Worm (Caenorhabditis elegans) whole organism, L4/young adult: ENCODE results near the gene T04F3.1.

Source experiments
- W03F9.2 ChIP-seq: fragments of 150-350 bp; optimal IDR thresholded peaks from 2 replicates; lab custom pipeline; 2014; ENCODE audit warnings: missing biosample characterization, missing genetic modification characterization
- dao-5 ChIP-seq: sonication (generic microtip); optimal IDR thresholded peaks from 2 replicates; lab custom pipeline; 2016; ENCODE audit warnings: missing genotype, missing genetic modification characterization, moderate library complexity, missing compliant biosample characterization
- him-1 ChIP-seq: sonication (generic microtip); optimal IDR thresholded peaks from 2 replicates; lab custom pipeline; 2016; ENCODE audit warnings: missing genotype, missing genetic modification reagents, missing genetic modification characterization, missing compliant biosample characterization

The T04F3.1 gene

DNA sequence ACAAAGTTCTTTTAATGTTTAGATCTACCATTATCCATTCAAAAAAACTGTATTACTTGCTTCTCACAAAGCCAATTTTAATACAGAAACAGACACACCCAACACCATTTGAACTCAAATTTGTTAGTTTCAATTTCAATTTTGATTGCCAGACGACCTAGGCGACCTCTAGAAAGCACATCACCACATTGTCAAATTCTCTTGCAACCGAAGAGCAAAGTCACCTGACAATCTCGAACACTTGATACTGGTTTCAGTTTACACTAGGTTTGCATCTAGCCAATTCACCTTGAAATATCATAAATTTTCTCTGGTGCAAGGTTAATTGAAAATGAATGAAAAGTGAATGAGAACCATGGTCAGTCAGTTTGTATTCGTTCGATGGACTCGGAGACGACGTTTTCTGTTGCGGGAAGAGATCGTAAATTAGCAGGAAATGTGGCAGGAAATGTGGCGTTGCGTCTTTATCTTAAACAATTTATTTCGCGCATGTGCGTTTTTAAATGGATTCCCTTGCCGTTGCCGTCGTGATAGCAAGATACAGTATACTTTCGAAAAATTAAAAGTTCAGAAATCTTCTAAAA lies 57.5 kb downstream of the T04F3.1 start:
- TF ChIP-seq dao-5 (tag; lab: Kevin White, UChicago) = no peak
- no peak for TF ChIP-seq him-1

DNA sequence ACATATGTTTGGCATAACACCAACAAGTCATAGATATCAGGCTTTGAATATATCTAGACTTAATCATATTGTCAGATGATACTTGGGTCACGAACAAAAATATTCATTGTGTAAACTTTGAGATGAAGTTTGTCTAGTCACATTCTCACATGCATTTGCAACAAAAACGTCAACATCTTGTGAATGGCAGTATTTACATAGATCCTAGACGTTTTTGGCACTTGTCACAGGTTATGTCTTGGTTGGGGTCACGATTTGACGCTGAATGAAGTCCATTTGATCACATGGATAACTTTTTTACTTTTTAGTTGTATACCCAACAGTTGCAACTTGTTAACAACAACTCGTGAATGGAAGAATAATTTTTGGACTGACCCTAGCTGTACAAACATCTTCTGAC lies 58.5 kb downstream of the T04F3.1 start:
- TF ChIP-seq W03F9.2 (tag; lab: Kevin White, UChicago) = no peak
- TF ChIP-seq him-1 = no peak
- no peak for TF ChIP-seq dao-5 (tag; lab: Kevin White, UChicago)

DNA sequence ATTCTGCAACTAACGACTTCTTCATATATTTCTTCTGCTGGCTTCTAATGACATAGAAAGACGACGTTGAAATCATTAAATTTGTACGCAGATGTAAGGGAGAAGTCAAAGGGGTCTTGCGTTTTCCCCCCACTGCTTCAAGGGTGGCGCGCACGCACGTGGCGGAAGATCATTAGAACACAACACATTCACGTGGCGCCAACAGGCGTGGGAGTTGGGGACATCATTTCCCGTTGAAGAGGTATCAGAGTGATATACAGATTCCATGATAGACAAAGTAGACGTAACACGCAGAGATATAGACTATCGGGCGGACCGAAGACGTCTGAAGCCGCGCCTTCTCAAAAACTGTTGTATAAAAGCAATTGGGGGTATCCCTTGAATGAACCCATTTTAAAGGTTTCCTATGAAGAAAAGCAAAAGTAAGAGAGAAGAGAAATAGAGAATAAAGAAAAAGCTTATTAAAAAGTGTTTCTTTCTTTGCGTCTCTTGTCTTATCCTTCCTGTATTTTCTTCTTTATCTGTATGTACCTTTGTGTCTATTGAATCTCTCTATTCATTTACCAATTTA lies 59.5 kb downstream of the T04F3.1 start:
- TF ChIP-seq him-1 (no peak), dao-5 (tag; lab: Kevin White, UChicago) (no peak), W03F9.2 (tag; lab: Kevin White, UChicago) (no peak)

DNA sequence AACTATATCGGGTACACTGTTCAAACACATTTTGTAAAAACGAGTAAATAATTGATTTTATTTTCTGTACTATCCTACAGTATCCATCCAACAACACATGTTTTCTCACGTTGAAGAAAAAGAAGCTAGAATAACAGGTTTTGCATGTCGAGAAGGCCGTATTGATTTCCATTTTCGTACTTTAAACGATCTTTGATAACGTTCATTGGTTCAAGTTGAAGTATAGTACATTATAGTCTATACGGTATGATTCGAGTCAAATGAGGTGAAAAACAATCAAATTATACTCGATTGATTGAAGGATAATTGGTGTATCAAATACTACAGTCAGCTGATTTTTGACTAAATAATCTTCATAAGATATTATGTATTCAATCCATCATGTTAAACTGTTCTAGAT lies 60.6 kb downstream of the T04F3.1 start:
- TF ChIP-seq W03F9.2 (tag; lab: Kevin White, UChicago) (no peak), dao-5 (tag; lab: Kevin White, UChicago) (no peak), him-1 (no peak)

DNA sequence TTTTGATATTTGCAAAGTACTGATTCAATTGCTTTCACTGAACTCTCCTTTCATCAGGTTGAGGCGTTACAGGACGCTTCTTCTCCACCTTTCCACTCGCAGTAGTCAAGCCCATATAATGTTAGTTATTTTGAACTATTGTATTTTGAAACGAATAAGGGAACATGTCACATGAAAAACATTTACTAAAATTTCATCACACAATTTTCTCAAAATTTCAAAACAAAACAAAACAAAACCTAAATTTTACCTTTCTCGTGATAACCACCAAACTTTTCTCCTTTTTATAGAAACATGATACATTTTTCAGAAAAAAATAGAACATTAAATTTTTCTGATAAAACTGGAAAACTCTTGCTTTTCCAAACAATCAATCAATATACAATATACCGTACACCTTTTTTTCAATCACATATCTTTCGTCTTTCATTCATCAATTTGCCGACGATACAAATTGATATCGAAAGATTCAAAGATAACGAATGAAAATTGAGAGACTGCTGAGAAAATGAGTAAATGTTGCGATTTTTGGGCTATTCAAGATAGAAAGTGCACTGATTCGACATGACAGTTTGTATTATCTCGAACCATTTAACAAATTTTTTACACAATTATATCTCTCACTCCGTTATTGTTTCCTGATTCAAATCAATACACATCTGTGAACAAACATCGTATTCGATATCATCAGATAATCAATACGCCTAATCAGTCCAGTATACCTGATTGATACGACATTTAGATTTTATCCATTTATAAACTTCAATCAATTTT lies 61.4 kb downstream of the T04F3.1 start:
- TF ChIP-seq dao-5 (tag; lab: Kevin White, UChicago) (no peak), W03F9.2 (tag; lab: Kevin White, UChicago) (no peak), him-1 (no peak)

DNA sequence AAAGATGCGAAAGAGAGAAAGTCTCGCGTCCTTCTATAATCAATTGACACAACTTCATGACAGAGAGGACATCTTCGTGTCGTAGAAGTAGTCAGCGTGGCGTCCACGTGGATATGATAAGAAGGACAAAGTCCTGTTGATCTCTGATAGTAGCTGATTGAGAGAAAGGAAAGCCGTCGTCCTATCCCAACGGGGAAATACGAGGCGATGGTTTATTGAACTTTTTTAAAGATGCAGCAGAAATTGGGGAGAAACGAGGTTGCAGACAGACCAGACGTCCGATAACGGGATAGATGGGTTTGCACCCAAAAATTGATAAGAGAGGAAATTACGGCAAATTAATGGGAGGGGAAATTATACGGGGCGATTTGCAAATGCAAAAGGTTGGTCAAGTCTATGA lies 62.6 kb downstream of the T04F3.1 start:
- TF ChIP-seq dao-5 (tag; lab: Kevin White, UChicago) (no peak), W03F9.2 (tag; lab: Kevin White, UChicago) (no peak), him-1 (no peak)

DNA sequence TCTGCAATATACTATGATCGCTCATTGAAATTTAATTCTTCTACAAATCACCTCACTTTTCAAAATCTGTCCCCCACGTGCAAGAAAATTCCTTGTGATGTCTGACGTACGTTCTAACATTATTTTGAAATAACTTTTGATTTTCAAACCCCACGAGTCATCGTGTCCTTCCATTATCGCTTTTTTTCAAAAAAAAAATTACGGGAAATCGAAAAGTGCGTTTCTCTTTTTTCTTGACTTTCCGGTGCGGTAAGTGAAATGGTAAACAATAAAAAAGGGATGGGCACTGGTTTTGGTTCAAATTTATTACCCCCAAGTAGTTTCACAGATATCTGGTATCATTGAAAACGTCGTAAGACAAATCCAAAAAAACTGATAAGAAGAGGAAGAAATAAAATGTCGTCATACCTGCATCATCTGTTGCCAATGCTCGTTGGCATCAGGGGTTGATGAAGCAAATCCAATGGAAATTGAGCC lies 63.7 kb downstream of the T04F3.1 start:
- TF ChIP-seq W03F9.2 (tag; lab: Kevin White, UChicago) (no peak), dao-5 (tag; lab: Kevin White, UChicago) (no peak), him-1 (no peak)
